Worm (Caenorhabditis elegans): ENCODE results near the gene larp-1.

larp-1 gene

ce11 chrIII:5002231-5002630, 15.2 kb downstream of the larp-1 start, which contains the start of gene R144.10:
TSS of gene R144.10 (minus strand) at chrIII:5002331.
- TF ChIP-seq lim-6 (tag; optimal IDR thresholded peaks at IDR 0.05), result no peak
- TF ChIP-seq ref-2 (tag; optimal IDR thresholded peaks at IDR 0.05), result no peak
- no peak for TF ChIP-seq ztf-16 (tag; optimal IDR thresholded peaks at IDR 0.05)

DNA sequence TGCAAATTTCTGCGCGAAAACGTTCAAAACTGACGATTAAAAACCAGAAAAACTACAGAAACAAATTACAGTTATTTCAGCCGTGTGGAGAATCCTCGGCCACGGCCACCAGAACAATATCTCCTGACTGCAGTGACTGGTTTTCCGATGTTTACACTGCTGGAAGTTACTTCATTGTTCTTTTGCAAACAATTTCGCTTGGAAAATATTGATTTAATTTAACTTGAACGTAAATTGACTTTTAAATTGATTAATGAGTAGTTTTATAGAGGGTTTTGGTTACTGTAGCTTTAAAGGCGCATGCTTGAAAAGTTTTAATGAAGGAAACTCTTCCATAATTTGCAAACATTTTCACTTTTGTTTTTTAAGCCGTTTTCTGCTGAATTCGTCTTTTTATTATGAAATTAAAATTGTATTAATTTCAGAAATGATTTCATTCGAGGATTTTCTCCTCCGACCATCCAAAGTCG, 18.5 kb downstream of the larp-1 start, which contains the start of gene smcr-8:
TSS of gene smcr-8 (plus strand) at position 420 of the 470 bp plus-strand sequence.
- no peak for TF ChIP-seq rnt-1 (tag; optimal IDR thresholded peaks at IDR 0.05)
- peak; percentile 73 for TF ChIP-seq ets-4 (tag; optimal IDR thresholded peaks at IDR 0.05)
- TF ChIP-seq ceh-2 (tag; optimal IDR thresholded peaks at IDR 0.05), result peak; percentile 24

DNA sequence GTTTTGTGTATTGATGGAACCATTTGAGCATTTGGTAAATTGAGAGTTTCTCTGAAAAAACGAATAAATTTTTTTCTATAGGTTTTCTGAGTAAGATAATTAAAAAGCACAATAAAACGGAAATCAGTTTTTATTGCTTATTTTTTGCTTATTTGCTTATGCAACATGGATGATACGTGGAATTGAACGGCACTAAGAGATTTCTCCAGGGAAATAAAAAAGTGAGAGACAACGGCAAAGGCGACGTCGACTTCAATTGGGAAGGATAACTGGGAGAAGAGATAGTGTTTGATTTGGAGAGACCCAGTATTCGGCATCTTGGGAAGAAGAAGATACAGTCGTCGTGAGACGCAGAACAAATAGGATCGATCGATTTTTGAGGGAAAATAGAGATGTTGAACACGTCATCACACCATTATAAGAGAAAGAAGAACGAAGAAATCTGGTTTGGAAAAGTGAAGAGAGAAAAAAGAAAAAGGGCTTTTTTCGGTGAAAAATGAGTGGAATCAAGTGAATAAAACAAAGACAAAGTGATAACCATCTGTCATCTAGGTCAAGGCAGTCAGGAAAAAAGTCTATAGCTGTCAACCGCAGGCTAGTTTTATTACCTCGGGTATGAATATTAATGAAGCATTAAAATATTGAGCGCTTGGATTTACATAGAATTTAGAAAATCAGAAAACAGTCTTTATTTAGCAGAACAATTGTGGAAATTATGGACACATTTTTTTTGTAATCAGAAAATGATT, 19.2 kb downstream of the larp-1 start, which contains the start of gene tmem-131:
TSS of gene tmem-131 (minus strand) at position 51 of the 749 bp plus-strand sequence.
- TF ChIP-seq unc-55 (GFP tag; optimal IDR thresholded peaks at IDR 0.05), result no peak
- peak; percentile 14 for TF ChIP-seq nfya-1 (tag; optimal IDR thresholded peaks at IDR 0.05)

DNA sequence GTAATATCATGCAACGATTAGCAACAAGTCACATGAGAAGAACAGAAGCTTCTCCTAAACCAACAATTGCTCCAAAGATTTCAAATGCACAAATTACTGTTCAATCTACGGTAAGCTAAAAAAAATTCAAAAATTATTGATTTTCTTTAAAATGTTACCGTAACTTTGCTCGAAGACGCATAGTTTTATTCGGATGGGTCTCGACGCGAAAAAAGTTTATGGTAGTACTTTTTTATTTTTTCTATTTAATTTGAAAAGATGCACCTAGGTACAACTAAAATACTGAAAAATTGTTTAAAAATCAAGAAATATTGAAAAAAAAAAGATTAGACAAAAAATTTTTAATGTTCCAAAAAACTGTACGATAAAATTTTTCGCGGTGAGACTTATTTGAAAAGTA, 29.8 kb downstream of the larp-1 start:
- TF ChIP-seq ceh-24 (tag; optimal IDR thresholded peaks at IDR 0.05) (no peak), fkh-10 (GFP tag; optimal IDR thresholded peaks at IDR 0.05) (no peak), ahr-1 (tag; optimal IDR thresholded peaks at IDR 0.05) (no peak), K02D7.2 (tag; optimal IDR thresholded peaks at IDR 0.05) (no peak), hlh-15 (tag; optimal IDR thresholded peaks at IDR 0.05) (no peak), ceh-2 (tag; optimal IDR thresholded peaks at IDR 0.05) (no peak), gmeb-2 (tag; optimal IDR thresholded peaks at IDR 0.05) (no peak)

ce11 chrIII:4986790-4987259, 30.6 kb downstream of the larp-1 start, which contains the start of the genes C27F2.10 and wdr-60:
TSS of gene C27F2.10 (minus strand) at chrIII:4986898.
TSS of gene wdr-60 (plus strand) at chrIII:4987209.
- peak; percentile 68 for TF ChIP-seq ceh-31 (tag; optimal IDR thresholded peaks at IDR 0.05)
- TF ChIP-seq fax-1 (tag; optimal IDR thresholded peaks at IDR 0.05), result no peak
- peak; percentile 94 for TF ChIP-seq ets-4 (tag; optimal IDR thresholded peaks at IDR 0.05)
- TF ChIP-seq unc-3 (GFP tag; conservative IDR thresholded peaks at IDR 0.05), result no peak
- no peak for TF ChIP-seq unc-3 (tag; optimal IDR thresholded peaks at IDR 0.05)
- TF ChIP-seq tbx-2 (tag; optimal IDR thresholded peaks at IDR 0.05), result peak; percentile 59
- no peak for TF ChIP-seq ceh-30 (tag; optimal IDR thresholded peaks at IDR 0.05)
- TF ChIP-seq ceh-2 (tag; optimal IDR thresholded peaks at IDR 0.05), result peak; percentile 58
- no peak for TF ChIP-seq eyg-1 (tag; optimal IDR thresholded peaks at IDR 0.05)
- peak; percentile 63 for TF ChIP-seq tbx-7 (tag; optimal IDR thresholded peaks at IDR 0.05)
- peak; percentile 21 for TF ChIP-seq mec-3 (tag; optimal IDR thresholded peaks at IDR 0.05; ENCODE audit: borderline replicate concordance)
- peak; percentile 18 for TF ChIP-seq ref-2 (tag; optimal IDR thresholded peaks at IDR 0.05)
- peak; percentile 83 for TF ChIP-seq C08G9.2 (tag; optimal IDR thresholded peaks at IDR 0.05)
- no peak for TF ChIP-seq ceh-19 (GFP tag; optimal IDR thresholded peaks at IDR 0.05)

DNA sequence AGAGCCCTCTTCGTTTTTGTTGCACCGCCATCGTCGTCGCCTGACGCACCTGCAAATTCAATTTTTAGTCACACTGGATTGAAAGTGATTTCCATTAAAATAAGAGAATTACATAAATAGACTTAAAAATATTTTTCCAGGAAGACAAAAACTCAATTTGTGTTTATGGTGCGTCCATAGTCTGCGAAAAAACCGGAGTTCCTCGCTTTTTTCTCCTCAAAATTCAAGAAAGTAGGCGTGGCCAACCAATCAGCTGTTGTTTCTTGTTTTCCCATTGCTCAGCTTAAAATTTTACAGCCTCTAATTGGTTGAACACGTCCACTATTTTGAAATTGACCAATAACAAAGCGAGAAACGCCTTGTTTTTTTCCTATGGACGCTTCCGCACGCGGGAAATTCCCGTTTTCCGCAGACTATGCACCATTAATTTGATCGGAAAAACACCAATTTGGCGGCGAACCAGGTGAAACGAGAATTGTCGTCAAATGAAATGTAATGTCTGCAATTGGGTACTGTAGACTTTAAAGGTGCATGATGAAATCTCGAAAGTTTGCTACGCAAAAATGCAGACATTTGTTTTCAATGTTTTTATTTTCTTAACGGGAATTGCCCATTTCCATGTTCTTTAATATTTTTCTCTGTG, 32.9 kb downstream of the larp-1 start, which contains the start of gene C27F2.7:
TSS of gene C27F2.7 (minus strand) at position 51 of the 643 bp plus-strand sequence.
- peak; percentile 24 for TF ChIP-seq nfya-1 (tag; optimal IDR thresholded peaks at IDR 0.05)
- TF ChIP-seq nhr-232 (tag; optimal IDR thresholded peaks at IDR 0.05), result no peak
- no peak for TF ChIP-seq ref-2 (tag; optimal IDR thresholded peaks at IDR 0.05)
- no peak for TF ChIP-seq fkh-6 (tag; optimal IDR thresholded peaks at IDR 0.05)
- no peak for TF ChIP-seq npax-4 (tag; optimal IDR thresholded peaks at IDR 0.05)
- TF ChIP-seq pax-1 (tag; optimal IDR thresholded peaks at IDR 0.05), result no peak
